Worm (Caenorhabditis elegans) whole organism, L1 larva: ENCODE results near the gene K11E4.6.

ENCODE experiments used
- aly-2 ChIP-seq: fragments of 150-350 bp; optimal IDR thresholded peaks from 2 replicates; lab custom pipeline; 2014; ENCODE audit warnings: missing biosample characterization, missing genetic modification characterization
- ceh-8 ChIP-seq: fragments of 200-800 bp; sonication (Bioruptor generic); optimal IDR thresholded peaks from 2 replicates; lab custom pipeline; 2018; ENCODE audit warnings: mild to moderate bottlenecking, missing genetic modification characterization, moderate library complexity, missing compliant biosample characterization
- lin-39 ChIP-seq: fragments of 150-350 bp; optimal IDR thresholded peaks from 2 replicates; lab custom pipeline; 2014; ENCODE audit warnings: missing biosample characterization, missing genetic modification reagents, missing genetic modification characterization
- nhr-11 ChIP-seq: fragments of 150-350 bp; optimal IDR thresholded peaks from 2 replicates; lab custom pipeline; 2014; ENCODE audit warnings: missing biosample characterization, missing genetic modification characterization

DNA sequence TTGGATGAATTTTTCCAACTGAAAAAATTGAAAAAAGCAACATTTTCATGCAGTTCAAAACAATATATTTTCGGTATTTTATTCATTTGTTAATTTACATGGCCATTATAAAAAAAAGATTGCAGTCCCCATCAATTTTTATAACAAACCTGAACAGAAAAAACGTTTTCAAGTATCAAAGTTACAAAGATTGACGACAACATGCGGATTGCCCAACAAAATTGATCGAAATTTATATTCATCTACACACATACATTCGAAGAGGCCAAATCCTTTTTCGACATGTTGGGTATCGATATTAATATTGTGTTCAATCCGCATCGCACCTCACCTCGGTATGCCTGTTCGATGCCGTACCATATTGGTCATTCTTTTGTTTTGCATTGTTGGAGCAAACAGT, 10.6 kb upstream of the K11E4.6 start, which contains the start of gene K11E4.1:
- TF ChIP-seq ceh-8 (no peak), lin-39 (no peak), aly-2 (tag; lab: Kevin White, UChicago) (no peak), nhr-11 (tag; lab: Kevin White, UChicago) (no peak)
